Worm (Caenorhabditis elegans) whole organism, L1 larva: ENCODE results near the gene ZK1128.1.

Source experiments
- C04F5.9 ChIP-seq: sonication (generic microtip); optimal IDR thresholded peaks from 2 replicates; lab custom pipeline; 2016; ENCODE audit warnings: missing genetic modification characterization, missing compliant biosample characterization
- C16A3.4 ChIP-seq: fragments of 150-350 bp; optimal IDR thresholded peaks from 2 replicates; lab custom pipeline; 2014; ENCODE audit warnings: missing biosample characterization, missing genetic modification characterization
- F16B12.6 ChIP-seq: fragments of 150-350 bp; optimal IDR thresholded peaks from 2 replicates; lab custom pipeline; 2014; ENCODE audit warnings: missing biosample characterization, missing genetic modification characterization
- Y116A8C.19 ChIP-seq: sonication (generic microtip); optimal IDR thresholded peaks from 2 replicates; lab custom pipeline; 2016; ENCODE audit warnings: missing compliant biosample characterization, missing genetic modification characterization, borderline replicate concordance
- alr-1 ChIP-seq: fragments of 200-800 bp; sonication (Bioruptor generic); optimal IDR thresholded peaks from 2 replicates; lab custom pipeline; 2018; ENCODE audit warnings: borderline replicate concordance, mild to moderate bottlenecking, missing genetic modification characterization, missing compliant biosample characterization
- aly-2 ChIP-seq: fragments of 150-350 bp; optimal IDR thresholded peaks from 2 replicates; lab custom pipeline; 2014; ENCODE audit warnings: missing biosample characterization, missing genetic modification characterization
- ceh-82 ChIP-seq, 3 experiments: fragments of 150-350 bp in 1 of 3; sonication (generic microtip) in 2 of 3; optimal IDR thresholded peaks; 2 replicates each; lab custom pipeline; 2014 to 2017; ENCODE audit warnings: missing biosample characterization in 3 of 3, missing genetic modification characterization in 3 of 3
- ceh-90 ChIP-seq: sonication (generic microtip); optimal IDR thresholded peaks from 2 replicates; lab custom pipeline; 2016; ENCODE audit warnings: missing genetic modification characterization, missing compliant biosample characterization
- dpl-1 ChIP-seq, 3 experiments: fragments of 150-350 bp in 2 of 3; sonication (generic microtip) in 1 of 3; optimal IDR thresholded peaks; 2 replicates each; lab custom pipeline; 2014 to 2017; ENCODE audit warnings: missing biosample characterization in 3 of 3, missing genetic modification characterization in 3 of 3, missing genetic modification reagents in 3 of 3
- efl-3 ChIP-seq: fragments of 200-800 bp; sonication (Bioruptor generic); optimal IDR thresholded peaks from 2 replicates; lab custom pipeline; 2018; ENCODE audit warnings: mild to moderate bottlenecking, missing genetic modification characterization, missing compliant biosample characterization
- egl-13 ChIP-seq: sonication (generic microtip); optimal IDR thresholded peaks from 2 replicates; lab custom pipeline; 2016; ENCODE audit warnings: missing genotype, missing genetic modification reagents, missing genetic modification characterization, missing compliant biosample characterization
- egl-27 ChIP-seq, 2 experiments: fragments of 150-350 bp in 1 of 2; sonication (generic microtip); optimal IDR thresholded peaks; 3 replicates each; lab custom pipeline; 2017 to 2018; ENCODE audit warnings: missing biosample characterization in 2 of 2, missing genetic modification characterization in 2 of 2, missing genetic modification reagents in 2 of 2
- elt-2 ChIP-seq: sonication (generic microtip); optimal IDR thresholded peaks from 2 replicates; lab custom pipeline; 2016; ENCODE audit warnings: missing genetic modification characterization, mild to moderate bottlenecking, inconsistent platforms, missing compliant biosample characterization, missing genetic modification reagents
- elt-3 ChIP-seq, 6 experiments: fragments of 150-350 bp in 1 of 6; sonication (generic microtip); optimal IDR thresholded peaks; 2 replicates each; lab custom pipeline; 2017 to 2018; ENCODE audit warnings: missing biosample characterization in 6 of 6, missing genetic modification characterization in 6 of 6, inconsistent platforms in 1 of 6
- ets-5 ChIP-seq: fragments of 200-800 bp; sonication (Bioruptor generic); IDR thresholded peaks from 2 replicates; pipeline ENCODE4 v1.3.6; 2022; ENCODE audit warnings: missing genetic modification characterization, missing compliant biosample characterization
- fkh-10 ChIP-seq: sonication (generic microtip); optimal IDR thresholded peaks from 2 replicates; lab custom pipeline; 2017; ENCODE audit warnings: missing biosample characterization, missing genetic modification reagents, missing genetic modification characterization
- fkh-8 ChIP-seq: sonication (generic microtip); optimal IDR thresholded peaks from 2 replicates; lab custom pipeline; 2016; ENCODE audit warnings: mild to moderate bottlenecking, missing genetic modification characterization, missing compliant biosample characterization
- fos-1 ChIP-seq: fragments of 150-350 bp; optimal IDR thresholded peaks from 2 replicates; lab custom pipeline; 2014; ENCODE audit warnings: missing biosample characterization, missing genetic modification characterization
- grh-1 ChIP-seq: fragments of 200-800 bp; sonication (Bioruptor generic); IDR thresholded peaks from 2 replicates; pipeline ENCODE4 v1.3.6; 2022; ENCODE audit warnings: missing genetic modification reagents, missing genetic modification characterization, missing compliant biosample characterization
- irx-1 ChIP-seq: sonication (generic microtip); optimal IDR thresholded peaks from 2 replicates; lab custom pipeline; 2016; ENCODE audit warnings: missing genetic modification characterization, missing compliant biosample characterization
- jun-1 ChIP-seq: fragments of 150-350 bp; optimal IDR thresholded peaks from 2 replicates; lab custom pipeline; 2014; ENCODE audit warnings: missing biosample characterization, missing genetic modification reagents, missing genetic modification characterization
- lin-15B ChIP-seq: fragments of 150-350 bp; sonication (generic microtip); optimal IDR thresholded peaks from 3 replicates; lab custom pipeline; 2014; ENCODE audit warnings: missing biosample characterization, missing genetic modification characterization
- lir-3 ChIP-seq: sonication (generic microtip); optimal IDR thresholded peaks from 2 replicates; lab custom pipeline; 2016; ENCODE audit warnings: mild to moderate bottlenecking, missing genetic modification characterization, moderate library complexity, missing compliant biosample characterization; ENCODE audit not compliant: poor library complexity
- mab-9 ChIP-seq: fragments of 200-800 bp; sonication (Bioruptor generic); IDR thresholded peaks from 2 replicates; pipeline ENCODE4 v1.3.6; 2022; ENCODE audit warnings: missing genetic modification reagents, missing genetic modification characterization, missing compliant biosample characterization
- nhr-11 ChIP-seq: fragments of 150-350 bp; optimal IDR thresholded peaks from 2 replicates; lab custom pipeline; 2014; ENCODE audit warnings: missing biosample characterization, missing genetic modification characterization
- nhr-12 ChIP-seq: sonication (generic microtip); optimal IDR thresholded peaks from 2 replicates; lab custom pipeline; 2017; ENCODE audit warnings: missing biosample characterization, missing genetic modification characterization
- nhr-20 ChIP-seq: sonication (generic microtip); optimal IDR thresholded peaks from 2 replicates; lab custom pipeline; 2016; ENCODE audit warnings: mild to moderate bottlenecking, missing genetic modification characterization, missing compliant biosample characterization
- nhr-237 ChIP-seq: fragments of 150-350 bp; optimal IDR thresholded peaks from 2 replicates; lab custom pipeline; 2014; ENCODE audit warnings: missing biosample characterization, missing genetic modification characterization
- nhr-28 ChIP-seq: fragments of 150-350 bp; optimal IDR thresholded peaks from 2 replicates; lab custom pipeline; 2014; ENCODE audit warnings: missing biosample characterization, missing genetic modification characterization
- nhr-71 ChIP-seq: sonication (generic microtip); optimal IDR thresholded peaks from 2 replicates; lab custom pipeline; 2016; ENCODE audit warnings: mild to moderate bottlenecking, missing genetic modification characterization, moderate library complexity, missing compliant biosample characterization
- nhr-84 ChIP-seq: sonication (generic microtip); optimal IDR thresholded peaks from 2 replicates; lab custom pipeline; 2017; ENCODE audit warnings: missing biosample characterization, missing genetic modification characterization
- nhr-90 ChIP-seq: sonication (generic microtip); optimal IDR thresholded peaks from 2 replicates; lab custom pipeline; 2016; ENCODE audit warnings: mild to moderate bottlenecking, missing genetic modification characterization, missing compliant biosample characterization; ENCODE audit not compliant: poor library complexity
- pag-3 ChIP-seq: sonication (generic microtip); optimal IDR thresholded peaks from 2 replicates; lab custom pipeline; 2017; ENCODE audit warnings: missing genetic modification characterization, mild to moderate bottlenecking, missing compliant biosample characterization, antibody characterized with exemption, borderline replicate concordance; ENCODE audit not compliant: insufficient read depth
- rnt-1 ChIP-seq: sonication (generic microtip); optimal IDR thresholded peaks from 2 replicates; lab custom pipeline; 2016; ENCODE audit warnings: mild to moderate bottlenecking, missing genetic modification characterization, moderate library complexity, missing compliant biosample characterization
- snpc-4 ChIP-seq: fragments of 150-350 bp; optimal IDR thresholded peaks from 2 replicates; lab custom pipeline; 2014; ENCODE audit warnings: missing biosample characterization, missing genetic modification characterization
- snu-23 ChIP-seq: sonication (generic microtip); optimal IDR thresholded peaks from 2 replicates; lab custom pipeline; 2016; ENCODE audit warnings: missing genetic modification characterization, missing compliant biosample characterization
- sup-37 ChIP-seq: fragments of 200-800 bp; sonication (Bioruptor generic); optimal IDR thresholded peaks from 2 replicates; lab custom pipeline; 2018; ENCODE audit warnings: mild to moderate bottlenecking, missing genetic modification characterization, missing compliant biosample characterization
- swsn-7 ChIP-seq: sonication (generic microtip); optimal IDR thresholded peaks from 2 replicates; lab custom pipeline; 2016; ENCODE audit warnings: missing genetic modification characterization, missing compliant biosample characterization
- tlp-1 ChIP-seq: fragments of 150-350 bp; optimal IDR thresholded peaks from 2 replicates; lab custom pipeline; 2014; ENCODE audit warnings: missing biosample characterization, missing genetic modification characterization
- unc-130 ChIP-seq: fragments of 150-350 bp; optimal IDR thresholded peaks from 2 replicates; lab custom pipeline; 2017; ENCODE audit warnings: missing biosample characterization, missing genetic modification characterization, inconsistent platforms
- unc-62 ChIP-seq: fragments of 150-350 bp; optimal IDR thresholded peaks from 2 replicates; lab custom pipeline; 2014; ENCODE audit warnings: missing biosample characterization, missing genetic modification reagents, missing genetic modification characterization
- unc-86 ChIP-seq: sonication (generic microtip); optimal IDR thresholded peaks from 2 replicates; lab custom pipeline; 2016; ENCODE audit warnings: missing genetic modification characterization, missing compliant biosample characterization
- unc-98 ChIP-seq: fragments of 200-800 bp; sonication (Bioruptor generic); IDR thresholded peaks from 2 replicates; pipeline ENCODE4 v1.3.6; 2022; ENCODE audit warnings: missing genetic modification characterization, missing compliant biosample characterization
- vab-15 ChIP-seq: sonication (generic microtip); optimal IDR thresholded peaks from 2 replicates; lab custom pipeline; 2017; ENCODE audit warnings: missing genotype, mild to moderate bottlenecking, missing genetic modification characterization, missing compliant biosample characterization
- zip-4 ChIP-seq: fragments of 200-800 bp; sonication (Bioruptor generic); optimal IDR thresholded peaks from 2 replicates; lab custom pipeline; 2018; ENCODE audit warnings: mild to moderate bottlenecking, missing genetic modification characterization, moderate library complexity, missing compliant biosample characterization
- ztf-4 ChIP-seq: fragments of 150-350 bp; optimal IDR thresholded peaks from 2 replicates; lab custom pipeline; 2014; ENCODE audit warnings: missing biosample characterization, missing genetic modification characterization

The ZK1128.1 gene

ce11 chrIII:10106390-10106789 lies 8.2 kb downstream of the ZK1128.1 start, which contains the start of gene srt-55:
TSS of gene srt-55 (minus strand) at chrIII:10106490.
- no peak for TF ChIP-seq snu-23 (GFP tag; lab: Kevin White, UChicago)
- no peak for TF ChIP-seq unc-62

- TF ChIP-seq egl-27 (tag; optimal IDR thresholded peaks at IDR 0.05; lab: Kevin White, UChicago) (no peak), ztf-4 (no peak), ets-5 (GFP tag; lab: Robert Waterston, UW) (no peak), nhr-12 (no peak), vab-15 (tag; lab: Kevin White, UChicago) (no peak), ceh-90 (tag; lab: Kevin White, UChicago) (no peak), nhr-11 (no peak), nhr-20 (no peak), egl-13 (tag; lab: Kevin White, UChicago) (no peak)
Measured at ce11 chrIII:10101352-10101751, 13.2 kb downstream of the ZK1128.1 start, which contains the start of gene kel-10. TSS of gene kel-10 (minus strand) at chrIII:10101452.

- TF ChIP-seq unc-62, result no peak
- TF ChIP-seq C16A3.4 (tag; lab: Kevin White, UChicago), result no peak
- TF ChIP-seq elt-3 (tag; optimal IDR thresholded peaks at IDR 0.05; lab: Kevin White, UChicago), result no peak
- no peak for TF ChIP-seq nhr-237 (tag; lab: Kevin White, UChicago)
- TF ChIP-seq zip-4 (GFP tag; lab: Kevin White, UChicago), result no peak
- TF ChIP-seq C04F5.9 (tag; lab: Kevin White, UChicago), result no peak
Measured at ce11 chrIII:10097981-10098380, 16.6 kb downstream of the ZK1128.1 start, which contains the start of gene spop-1. TSS of gene spop-1 (minus strand) at chrIII:10098081.

ce11 chrIII:10096525-10096972 lies 18.0 kb downstream of the ZK1128.1 start:
- TF ChIP-seq nhr-84 (tag; lab: Kevin White, UChicago) (no peak), jun-1 (tag; lab: Kevin White, UChicago) (peak; percentile 90), fkh-8 (peak; percentile 91), sup-37 (GFP tag; lab: Kevin White, UChicago) (no peak), tlp-1 (tag; lab: Kevin White, UChicago) (no peak), unc-130 (tag; lab: Kevin White, UChicago) (peak; percentile 25), swsn-7 (tag; lab: Kevin White, UChicago) (peak; percentile 93), irx-1 (tag; lab: Kevin White, UChicago) (peak; percentile 79), nhr-71 (tag; lab: Kevin White, UChicago) (peak; percentile 97), unc-98 (GFP tag; lab: Robert Waterston, UW) (no peak; the same call in 1 of the 2 replicates), efl-3 (no peak), F16B12.6 (tag; lab: Kevin White, UChicago) (peak; percentile 65), rnt-1 (tag; lab: Kevin White, UChicago) (peak; percentile 91), nhr-237 (tag; lab: Kevin White, UChicago) (peak; percentile 78), alr-1 (tag; lab: Kevin White, UChicago) (no peak), lin-15B (tag; lab: Kevin White, UChicago) (peak; percentile 35), aly-2 (peak; percentile 78), Y116A8C.19 (tag; lab: Kevin White, UChicago) (no peak), snpc-4 (peak; percentile 77), fkh-10 (peak; percentile 64), C16A3.4 (tag; lab: Kevin White, UChicago) (no peak), nhr-28 (tag; lab: Kevin White, UChicago) (no peak), pag-3 (tag; lab: Kevin White, UChicago) (no peak), lir-3 (tag; lab: Kevin White, UChicago) (peak; percentile 80), elt-2 (tag; lab: Kevin White, UChicago) (peak; percentile 68), mab-9 (GFP tag; lab: Robert Waterston, UW) (peak; percentile 50; the same call in 1 of the 2 replicates), unc-86 (tag; lab: Kevin White, UChicago) (peak; percentile 94), ceh-90 (tag; lab: Kevin White, UChicago) (no peak), nhr-90 (tag; lab: Kevin White, UChicago) (peak; percentile 83), grh-1 (GFP tag; lab: Robert Waterston, UW) (peak; percentile 60), dpl-1 (GFP tag; optimal IDR thresholded peaks at IDR 0.05; lab: Kevin White, UChicago) (peak; percentile 73 to 76 (median 73)), C04F5.9 (tag; lab: Kevin White, UChicago) (no peak), ceh-82 (tag; optimal IDR thresholded peaks at IDR 0.05; lab: Kevin White, UChicago) (peak; percentile 80 to 88 (median 82)), fos-1 (tag; lab: Kevin White, UChicago) (peak; percentile 85)
